Worm (Caenorhabditis elegans): Measurements from ENCODE around the gene ced-7.

The ced-7 gene

ce11 chrIII:9598168-9598567 lies 18.3 kb upstream of the ced-7 start, which contains the start of gene F58A4.1:
Gene F58A4.1 (plus strand): TSS chrIII:9598468.
- TF ChIP-seq nhr-23 (tag; optimal IDR thresholded peaks at IDR 0.05): no peak

- no peak for TF ChIP-seq nhr-25 (tag; optimal IDR thresholded peaks at IDR 0.05)
- no peak for TF ChIP-seq nhr-11 (tag; optimal IDR thresholded peaks at IDR 0.05)
- no peak for TF ChIP-seq ceh-28 (tag; optimal IDR thresholded peaks at IDR 0.05)
- no peak for TF ChIP-seq nhr-43 (tag; optimal IDR thresholded peaks at IDR 0.05; ENCODE audit: poor library complexity, severe bottlenecking)
- TF ChIP-seq snpc-4 (tag; optimal IDR thresholded peaks at IDR 0.05): no peak
- no peak for TF ChIP-seq ceh-82 (tag; optimal IDR thresholded peaks at IDR 0.05)
- no peak for TF ChIP-seq zag-1 (tag; optimal IDR thresholded peaks at IDR 0.05)
- TF ChIP-seq ztf-11 (tag; optimal IDR thresholded peaks at IDR 0.05): no peak
- TF ChIP-seq fos-1 (tag; optimal IDR thresholded peaks at IDR 0.05): no peak
- no peak for TF ChIP-seq nhr-28 (tag; optimal IDR thresholded peaks at IDR 0.05)
- TF ChIP-seq ceh-9 (tag; optimal IDR thresholded peaks at IDR 0.05): no peak
- no peak for TF ChIP-seq unc-39 (tag; optimal IDR thresholded peaks at IDR 0.05)
- no peak for TF ChIP-seq nhr-23 (tag; optimal IDR thresholded peaks at IDR 0.05)
- no peak for TF ChIP-seq elt-3 (tag; optimal IDR thresholded peaks at IDR 0.05)
- TF ChIP-seq mml-1 (tag; optimal IDR thresholded peaks at IDR 0.05): no peak
These were observed 17.2 kb upstream of the ced-7 start, which contains the start of gene C48B4.12 for ce11 chrIII:9597044-9597443. Gene C48B4.12 (plus strand): TSS chrIII:9597344.

- no peak for TF ChIP-seq egl-5 (tag; optimal IDR thresholded peaks at IDR 0.05)
- TF ChIP-seq nhr-23 (tag; optimal IDR thresholded peaks at IDR 0.05): no peak
- TF ChIP-seq ZK546.5 (tag; optimal IDR thresholded peaks at IDR 0.05): no peak
- TF ChIP-seq nhr-25 (tag; optimal IDR thresholded peaks at IDR 0.05): no peak
- no peak for TF ChIP-seq ceh-28 (tag; optimal IDR thresholded peaks at IDR 0.05)
- TF ChIP-seq snpc-4 (tag; optimal IDR thresholded peaks at IDR 0.05): no peak
- TF ChIP-seq lin-15B (tag; optimal IDR thresholded peaks at IDR 0.05): no peak
- no peak for TF ChIP-seq elt-1 (tag; optimal IDR thresholded peaks at IDR 0.05)
- TF ChIP-seq hmg-11 (tag; optimal IDR thresholded peaks at IDR 0.05): no peak
- TF ChIP-seq nhr-28 (tag; optimal IDR thresholded peaks at IDR 0.05): no peak
- no peak for TF ChIP-seq nhr-67 (tag; optimal IDR thresholded peaks at IDR 0.05)
- no peak for TF ChIP-seq unc-62 (GFP tag; optimal IDR thresholded peaks at IDR 0.05)
- no peak for TF ChIP-seq pqm-1 (tag; optimal IDR thresholded peaks at IDR 0.05)
These were observed 15.7 kb upstream of the ced-7 start, which contains the start of gene rom-2 for ce11 chrIII:9595563-9595962. Gene rom-2 (minus strand): TSS chrIII:9595663.

ce11 chrIII:9592118-9592517 lies 12.2 kb upstream of the ced-7 start, which contains the start of gene acox-1.5:
Gene acox-1.5 (minus strand): TSS chrIII:9592192.
- no peak for TF ChIP-seq fkh-2 (tag; optimal IDR thresholded peaks at IDR 0.05)
- no peak for TF ChIP-seq nhr-23 (tag; optimal IDR thresholded peaks at IDR 0.05)
- no peak for TF ChIP-seq ceh-9 (tag; optimal IDR thresholded peaks at IDR 0.05)
- no peak for TF ChIP-seq skn-1 (tag; optimal IDR thresholded peaks at IDR 0.05)
- TF ChIP-seq unc-62 (GFP tag; optimal IDR thresholded peaks at IDR 0.05): no peak
- TF ChIP-seq eor-1 (tag; optimal IDR thresholded peaks at IDR 0.05): no peak
- TF ChIP-seq nhr-77 (tag; optimal IDR thresholded peaks at IDR 0.05): no peak
- TF ChIP-seq nhr-43 (tag; optimal IDR thresholded peaks at IDR 0.05; ENCODE audit: poor library complexity, severe bottlenecking): no peak
- no peak for TF ChIP-seq nhr-67 (tag; optimal IDR thresholded peaks at IDR 0.05)
- TF ChIP-seq nhr-25 (tag; optimal IDR thresholded peaks at IDR 0.05): no peak
- TF ChIP-seq elt-2 (tag; optimal IDR thresholded peaks at IDR 0.05): peak; percentile 80
- TF ChIP-seq ceh-82 (tag; optimal IDR thresholded peaks at IDR 0.05): no peak
- TF ChIP-seq jun-1 (tag; optimal IDR thresholded peaks at IDR 0.05): peak; percentile 36
- no peak for TF ChIP-seq hmg-11 (tag; optimal IDR thresholded peaks at IDR 0.05)
- peak; percentile 84 for TF ChIP-seq pqm-1 (tag; optimal IDR thresholded peaks at IDR 0.05)
- no peak for TF ChIP-seq nfya-1 (tag; optimal IDR thresholded peaks at IDR 0.05; ENCODE audit: insufficient read depth)
- TF ChIP-seq elt-3 (tag; optimal IDR thresholded peaks at IDR 0.05): no peak

- TF ChIP-seq eor-1 (tag; optimal IDR thresholded peaks at IDR 0.05) (no peak), ztf-4 (tag; optimal IDR thresholded peaks at IDR 0.05) (no peak), mml-1 (tag; optimal IDR thresholded peaks at IDR 0.05) (no peak), jun-1 (tag; optimal IDR thresholded peaks at IDR 0.05) (peak; percentile 34), pha-4 (tag; optimal IDR thresholded peaks at IDR 0.05) (peak; percentile 22), elt-2 (tag; optimal IDR thresholded peaks at IDR 0.05) (peak; percentile 93), pqm-1 (tag; optimal IDR thresholded peaks at IDR 0.05) (peak; percentile 87)
These were observed 10.3 kb upstream of the ced-7 start for ce11 chrIII:9590212-9590611.

Data from whole organism, L3 larva.